Fruit fly (Drosophila melanogaster): Measurements from ENCODE around the gene Cyp4e3.

The Cyp4e3 gene

dm6 chr2L:9698923-9699493, 50.9 kb downstream of the Cyp4e3 start, which contains the start of gene Pka-C1 (continued):
- no peak for TF ChIP-seq vnd (GFP tag; IDR thresholded peaks at IDR 0.05; ENCODE audit: partially characterized antibody)
- TF ChIP-seq caup (GFP tag; optimal IDR thresholded peaks at IDR 0.05; ENCODE audit: severe bottlenecking): peak; percentile 29
- TF ChIP-seq CG34422 (GFP tag; IDR thresholded peaks at IDR 0.05): peak; percentile 83
- TF ChIP-seq CG16779 (GFP tag; IDR thresholded peaks at IDR 0.05): no peak
- peak; percentile 35 for TF ChIP-seq jumu (GFP tag; optimal IDR thresholded peaks at IDR 0.05)
- TF ChIP-seq CG16813 (GFP tag; IDR thresholded peaks at IDR 0.05; ENCODE audit: partially characterized antibody): peak; percentile 20; the same call in 1 of the 3 replicates
- peak; percentile 100 for TF ChIP-seq her (GFP tag; optimal IDR thresholded peaks at IDR 0.05)
- no peak for TF ChIP-seq chn (GFP tag; optimal IDR thresholded peaks at IDR 0.05)
- peak; percentile 35; the same call in 1 of the 3 replicates for TF ChIP-seq sr (GFP tag; IDR thresholded peaks at IDR 0.05)
- no peak for TF ChIP-seq fd96Cb (tag; optimal IDR thresholded peaks at IDR 0.05)
- peak; percentile 62; the same call in 2 of the 3 replicates for TF ChIP-seq Dbx (GFP tag; IDR thresholded peaks at IDR 0.05)
- TF ChIP-seq slbo (GFP tag; IDR thresholded peaks at IDR 0.05): peak; percentile 54
- TF ChIP-seq CG13775 (GFP tag; optimal IDR thresholded peaks at IDR 0.05): peak; percentile 16
- TF ChIP-seq CG4328 (GFP tag; optimal IDR thresholded peaks at IDR 0.05): no peak
- peak; percentile 70 for TF ChIP-seq NFAT (GFP tag; IDR thresholded peaks at IDR 0.05)
- TF ChIP-seq Ets65A (GFP tag): peak; percentile 80
- TF ChIP-seq ato (GFP tag; IDR thresholded peaks at IDR 0.05; ENCODE audit: partially characterized antibody): peak; percentile 45
- peak; percentile 83 for TF ChIP-seq pzg (GFP tag; optimal IDR thresholded peaks at IDR 0.05)
- no peak for TF ChIP-seq rib (GFP tag; IDR thresholded peaks at IDR 0.05)
- TF ChIP-seq Dek (tag; optimal IDR thresholded peaks at IDR 0.05): peak; percentile 56
- no peak for TF ChIP-seq bowl (GFP tag; IDR thresholded peaks at IDR 0.05)
- TF ChIP-seq sisA (GFP tag; IDR thresholded peaks at IDR 0.05): 0 out of 2 replicates have a peak, but pooled peaks have one; percentile 21
- TF ChIP-seq klu (GFP tag; IDR thresholded peaks at IDR 0.05): no peak
- TF ChIP-seq HLH54F (GFP tag; optimal IDR thresholded peaks at IDR 0.05): no peak
- TF ChIP-seq lilli (GFP tag; optimal IDR thresholded peaks at IDR 0.05): peak; percentile 13
- peak; percentile 58 for TF ChIP-seq Adf1 (GFP tag; IDR thresholded peaks at IDR 0.05)
- no peak for TF ChIP-seq pnt (GFP tag; optimal IDR thresholded peaks at IDR 0.05)
- TF ChIP-seq ara (GFP tag; IDR thresholded peaks at IDR 0.05): no peak
- TF ChIP-seq dmrt11E (tag; optimal IDR thresholded peaks at IDR 0.05): peak; percentile 24
- TF ChIP-seq Abd-B (GFP tag; optimal IDR thresholded peaks at IDR 0.05): peak; percentile 66
- TF ChIP-seq CG9437 (GFP tag; optimal IDR thresholded peaks at IDR 0.05): peak; percentile 37
- TF ChIP-seq sug (tag; optimal IDR thresholded peaks at IDR 0.05): peak; percentile 32
- TF ChIP-seq CG2712 (tag; optimal IDR thresholded peaks at IDR 0.05): peak; percentile 48
- TF ChIP-seq jing (GFP tag; optimal IDR thresholded peaks at IDR 0.05): no peak
- peak; percentile 1 for TF ChIP-seq B-H2 (GFP tag; optimal IDR thresholded peaks at IDR 0.05)
- TF ChIP-seq dimm (GFP tag; IDR thresholded peaks at IDR 0.05): no peak
- TF ChIP-seq gcm2 (GFP tag; optimal IDR thresholded peaks at IDR 0.05): no peak
- no peak for TF ChIP-seq scrt (GFP tag; optimal IDR thresholded peaks at IDR 0.05)
- peak; percentile 67; the same call in 1 of the 3 replicates for TF ChIP-seq CG11456 (GFP tag; IDR thresholded peaks at IDR 0.05)
- TF ChIP-seq slp2 (GFP tag; optimal IDR thresholded peaks at IDR 0.05): no peak
- no peak for TF ChIP-seq Hand (GFP tag; optimal IDR thresholded peaks at IDR 0.05)
- no peak for TF ChIP-seq CG4424 (GFP tag; optimal IDR thresholded peaks at IDR 0.05)
- peak; percentile 72 for TF ChIP-seq Rfx (GFP tag; IDR thresholded peaks at IDR 0.05)
- TF ChIP-seq CG6854 (GFP tag; optimal IDR thresholded peaks at IDR 0.05): no peak
- TF ChIP-seq NC2α (GFP tag; optimal IDR thresholded peaks at IDR 0.05): no peak
- TF ChIP-seq PHDP (tag; optimal IDR thresholded peaks at IDR 0.05): no peak
- TF ChIP-seq Dfd (GFP tag; optimal IDR thresholded peaks at IDR 0.05): no peak
- peak; percentile 54 for TF ChIP-seq CG11247 (GFP tag; IDR thresholded peaks at IDR 0.05)
- no peak for TF ChIP-seq fd64A (GFP tag; optimal IDR thresholded peaks at IDR 0.05)
- TF ChIP-seq CG11560 (tag; IDR thresholded peaks at IDR 0.05): peak; percentile 69; the same call in 2 of the 3 replicates
- TF ChIP-seq dm (GFP tag; optimal IDR thresholded peaks at IDR 0.05): no peak

All from whole organism, embryonic.